Fruit fly (Drosophila melanogaster) whole organism, pupa: Measurements from ENCODE around the gene CG14641.

ENCODE experiments used
- CG10348 ChIP-seq: fragments of 200-800 bp; sonication (Bioruptor generic); IDR thresholded peaks from 2 replicates; pipeline ENCODE4 v1.3.6; 2022; ENCODE audit warnings: missing biosample characterization, missing genetic modification characterization
- CG13204 ChIP-seq: fragments of 200-800 bp; sonication (Bioruptor generic); optimal IDR thresholded peaks from 2 replicates; lab custom pipeline; 2018; ENCODE audit warnings: missing biosample characterization, mild to moderate bottlenecking, missing genetic modification characterization, moderate library complexity
- CG17806 ChIP-seq: fragments of 200-800 bp; sonication (Bioruptor generic); optimal IDR thresholded peaks from 2 replicates; lab custom pipeline; 2018; ENCODE audit warnings: missing biosample characterization, mild to moderate bottlenecking, missing genetic modification characterization, moderate library complexity
- CG32121 ChIP-seq: fragments of 200-800 bp; sonication (Bioruptor generic); IDR thresholded peaks from 2 replicates; pipeline ENCODE4 v1.3.6; 2022; ENCODE audit warnings: missing biosample characterization, missing genetic modification characterization
- CG34367 ChIP-seq: fragments of 200-800 bp; sonication (Bioruptor generic); optimal IDR thresholded peaks from 2 replicates; lab custom pipeline; 2018; ENCODE audit warnings: missing biosample characterization, mild to moderate bottlenecking, missing genetic modification characterization
- CG4496 ChIP-seq: fragments of 200-800 bp; sonication (Bioruptor generic); IDR thresholded peaks from 3 replicates; pipeline ENCODE4 v1.3.6; 2022; ENCODE audit warnings: missing biosample characterization, missing genetic modification characterization
- CG8159 ChIP-seq: fragments of 200-800 bp; sonication (Bioruptor generic); optimal IDR thresholded peaks from 3 replicates; lab custom pipeline; 2018; ENCODE audit warnings: missing biosample characterization, mild to moderate bottlenecking, missing genetic modification characterization, moderate library complexity
- CG8301 ChIP-seq: fragments of 200-800 bp; sonication (Bioruptor generic); optimal IDR thresholded peaks from 2 replicates; lab custom pipeline; 2018; ENCODE audit warnings: missing biosample characterization, mild to moderate bottlenecking, missing genetic modification characterization
- CG9948 ChIP-seq: fragments of 200-800 bp; sonication (Bioruptor generic); optimal IDR thresholded peaks from 2 replicates; lab custom pipeline; 2018; ENCODE audit warnings: missing biosample characterization, mild to moderate bottlenecking, missing genetic modification characterization, moderate library complexity
- D1 ChIP-seq: fragments of 200-800 bp; sonication (Bioruptor generic); optimal IDR thresholded peaks from 2 replicates; lab custom pipeline; 2018; ENCODE audit warnings: missing biosample characterization, mild to moderate bottlenecking, missing genetic modification characterization, moderate library complexity
- Ets98B ChIP-seq: fragments of 200-800 bp; sonication (Bioruptor generic); IDR thresholded peaks from 2 replicates; pipeline ENCODE4 v1.3.6; 2022; ENCODE audit warnings: missing biosample characterization, missing genetic modification characterization
- fd96Ca ChIP-seq: fragments of 200-800 bp; sonication (Bioruptor generic); IDR thresholded peaks from 3 replicates; pipeline ENCODE4 v1.3.6; 2022; ENCODE audit warnings: missing biosample characterization, missing genetic modification characterization
- gl ChIP-seq: fragments of 200-800 bp; sonication (Bioruptor generic); optimal IDR thresholded peaks from 2 replicates; lab custom pipeline; 2018; ENCODE audit warnings: missing biosample characterization, mild to moderate bottlenecking, missing genetic modification characterization

- TF ChIP-seq CG9948 (tag; lab: Kevin White, UChicago) (no peak), D1 (no peak), gl (no peak), fd96Ca (GFP tag; lab: Robert Waterston, UW) (no peak), CG32121 (GFP tag; lab: Robert Waterston, UW) (no peak), CG13204 (GFP tag; lab: Kevin White, UChicago) (no peak), Ets98B (GFP tag; lab: Robert Waterston, UW) (no peak), CG10348 (GFP tag; lab: Robert Waterston, UW) (no peak), CG34367 (tag; lab: Kevin White, UChicago) (no peak), CG17806 (no peak), CG4496 (GFP tag; lab: Robert Waterston, UW) (no peak), CG8301 (no peak), CG8159 (no peak)
These were observed 47.9 kb upstream of the CG14641 start, which contains the start of gene cpx for dm6 chr3R:4280062-4280461.
